Fruit fly (Drosophila melanogaster) whole organism: ENCODE measurements around the gene Eig71Ec.

Source experiments
- CG8478 ChIP-seq: fragments of >200 bp; optimal IDR thresholded peaks from 2 replicates; lab custom pipeline; 2018; ENCODE audit warnings: inconsistent platforms
- Dll ChIP-seq: fragments of >200 bp; optimal IDR thresholded peaks from 2 replicates; lab custom pipeline; 2017
- EcR ChIP-seq, 2 experiments: fragments of >200 bp; optimal IDR thresholded peaks; 2 replicates each; lab custom pipeline; 2017; ENCODE audit warnings: missing biosample characterization in 2 of 2, missing genetic modification characterization in 2 of 2, missing genetic modification reagents in 2 of 2
- pan ChIP-seq: fragments of >200 bp; optimal IDR thresholded peaks from 2 replicates; lab custom pipeline; 2017
- psq ChIP-seq: fragments of >200 bp; optimal IDR thresholded peaks from 2 replicates; lab custom pipeline; 2017
- usp ChIP-seq: fragments of >200 bp; optimal IDR thresholded peaks from 2 replicates; lab custom pipeline; 2017; ENCODE audit warnings: missing biosample characterization, missing genetic modification characterization, mixed read lengths

Gene Eig71Ec

DNA sequence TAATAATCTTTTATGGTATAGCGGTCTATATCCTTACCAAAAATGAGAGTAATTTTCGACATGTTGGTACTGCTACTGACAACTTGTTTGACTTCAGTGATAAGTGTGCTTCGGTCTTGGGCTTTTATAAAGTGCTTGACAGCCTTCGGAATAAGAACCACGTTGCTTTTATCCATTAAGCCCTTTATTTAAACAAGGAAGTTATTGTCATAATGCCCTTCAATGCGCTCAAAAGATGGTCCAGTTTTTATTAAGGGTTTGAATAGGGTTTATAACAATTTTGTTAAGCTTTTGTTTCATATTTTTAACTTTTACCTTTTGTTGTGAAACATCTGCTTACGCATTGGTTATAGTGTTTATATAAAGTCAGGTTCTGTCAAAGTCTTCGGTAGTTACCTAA is at the start of gene Eig71Ec, which contains the start of gene Eig71Ed:
Gene Eig71Ec, minus strand, starts transcription at position 101 of the 400 bp plus-strand sequence.
Gene Eig71Ed, plus strand, starts transcription at position 384 of the 400 bp plus-strand sequence.
- TF ChIP-seq Dll (no peak), psq (lab: Kevin White, UChicago) (no peak), EcR (GFP tag; optimal IDR thresholded peaks at IDR 0.05; lab: Kevin White, UChicago) (no peak), CG8478 (lab: Kevin White, UChicago) (no peak), usp (no peak), pan (lab: Kevin White, UChicago) (no peak)

DNA sequence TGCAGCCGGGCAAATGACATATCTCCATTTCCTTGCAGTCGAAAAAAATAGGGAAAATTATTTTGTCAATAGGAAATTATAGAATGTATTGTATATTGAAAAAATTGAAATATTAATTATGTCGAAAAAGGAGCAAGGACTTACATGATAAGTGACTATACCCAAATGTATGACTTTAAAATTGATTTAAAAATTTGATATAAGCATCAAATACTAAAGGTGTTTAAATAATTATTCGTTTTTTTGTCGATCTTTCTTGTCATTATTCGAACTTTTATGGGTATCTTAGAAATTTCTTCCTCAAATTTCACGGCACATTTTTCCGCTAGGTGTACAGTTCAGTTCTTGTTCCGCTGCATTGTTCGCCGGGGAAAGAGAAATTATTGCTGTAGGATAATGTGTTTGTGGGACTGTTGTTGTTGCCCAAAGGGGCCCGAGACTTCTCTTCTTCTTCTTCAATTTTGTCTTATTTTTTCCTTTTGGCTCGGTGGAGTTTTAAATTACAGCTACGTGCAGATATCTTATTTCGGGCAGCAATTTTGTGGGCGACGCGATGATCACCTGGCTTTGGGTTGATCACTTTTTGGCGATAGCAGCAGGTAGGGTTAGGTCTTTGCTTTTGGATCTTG is 48.4 kb upstream of the Eig71Ec start:
- no peak for TF ChIP-seq CG8478 (lab: Kevin White, UChicago)
- no peak for TF ChIP-seq psq (lab: Kevin White, UChicago)
- TF ChIP-seq EcR (GFP tag; optimal IDR thresholded peaks at IDR 0.05; lab: Kevin White, UChicago), result no peak

DNA sequence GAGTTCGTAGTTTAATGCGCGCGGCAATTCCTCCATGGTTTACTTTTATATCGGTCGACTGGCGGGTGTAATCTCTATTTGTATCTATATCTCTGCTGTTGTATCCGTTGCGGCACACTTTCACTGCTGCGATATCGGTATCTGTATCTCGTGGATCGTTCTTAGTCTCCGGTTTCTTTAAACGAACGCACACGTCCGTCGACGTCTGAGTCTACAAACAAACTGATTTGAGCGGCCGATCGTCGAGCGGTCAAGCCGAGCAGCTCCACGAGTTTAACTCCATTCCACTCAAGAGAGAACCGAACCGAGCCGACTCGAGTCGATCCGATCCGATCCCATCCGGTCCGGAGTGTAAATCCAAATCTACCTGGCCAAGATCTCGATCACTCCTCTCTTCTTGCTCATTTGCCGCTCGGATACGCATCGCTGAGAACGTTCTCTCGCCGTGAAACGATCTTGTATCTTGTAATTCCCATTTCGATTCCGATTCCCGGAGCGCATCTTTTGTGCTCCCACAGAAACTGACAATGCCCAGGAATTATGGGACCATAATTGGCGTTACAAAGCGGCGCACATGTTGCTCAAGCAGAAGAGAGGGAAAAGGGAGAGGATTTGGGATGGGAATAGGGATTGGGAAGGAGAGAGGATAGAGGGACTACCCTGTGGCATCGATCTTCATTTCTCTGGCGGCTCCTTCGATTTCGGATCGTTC is 47.7 kb upstream of the Eig71Ec start, which contains the start of gene comm2:
Gene comm2, minus strand, starts transcription at position 225 of the 712 bp plus-strand sequence.
- peak; percentile 86 for TF ChIP-seq Dll
- no peak for TF ChIP-seq pan (lab: Kevin White, UChicago)

DNA sequence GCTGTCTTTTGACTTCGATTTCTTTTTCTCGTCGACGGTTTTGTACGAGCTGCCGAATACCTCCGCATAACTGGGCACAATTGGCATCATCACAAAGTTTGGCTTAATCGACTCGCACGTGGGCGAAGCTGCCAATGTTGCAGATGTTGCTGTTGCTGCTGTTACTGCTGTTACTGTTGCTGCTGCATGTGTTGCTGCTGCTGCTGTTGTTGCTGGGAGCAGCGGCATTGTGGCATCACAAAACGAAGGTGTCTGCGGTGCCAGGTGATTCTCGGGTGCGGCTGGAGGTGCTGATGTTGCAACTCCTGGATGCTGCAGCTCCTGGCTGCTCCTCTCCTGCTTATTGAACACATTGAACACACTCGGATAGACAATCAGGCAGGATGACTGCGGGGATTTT is 45.9 kb upstream of the Eig71Ec start:
- no peak for TF ChIP-seq psq (lab: Kevin White, UChicago)
- no peak for TF ChIP-seq CG8478 (lab: Kevin White, UChicago)
- no peak for TF ChIP-seq usp
- TF ChIP-seq Dll, result no peak
- TF ChIP-seq EcR (GFP tag; optimal IDR thresholded peaks at IDR 0.05; lab: Kevin White, UChicago), result no peak
- no peak for TF ChIP-seq pan (lab: Kevin White, UChicago)

DNA sequence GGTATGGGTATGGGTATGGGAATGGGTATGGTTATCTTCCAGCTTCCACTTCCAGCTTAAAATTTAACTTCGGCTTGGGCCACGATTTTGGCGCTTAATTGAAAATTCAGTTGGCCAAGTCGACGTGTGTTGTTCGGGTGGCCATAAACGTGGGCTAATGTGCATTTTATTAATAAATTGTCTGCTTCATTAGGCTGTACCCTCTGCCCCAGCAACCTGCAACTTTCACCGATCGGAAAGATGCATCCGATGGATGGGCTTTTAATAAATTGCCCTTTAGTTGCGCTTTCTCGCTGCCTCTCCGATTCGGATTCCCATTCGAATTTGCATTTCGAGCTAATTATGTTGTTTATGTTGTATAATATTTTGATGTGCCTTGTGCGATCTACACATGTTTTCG is 43.1 kb upstream of the Eig71Ec start:
- TF ChIP-seq EcR (GFP tag; optimal IDR thresholded peaks at IDR 0.05; lab: Kevin White, UChicago) (no peak), psq (lab: Kevin White, UChicago) (no peak), Dll (no peak), usp (no peak), CG8478 (lab: Kevin White, UChicago) (no peak), pan (lab: Kevin White, UChicago) (no peak)

DNA sequence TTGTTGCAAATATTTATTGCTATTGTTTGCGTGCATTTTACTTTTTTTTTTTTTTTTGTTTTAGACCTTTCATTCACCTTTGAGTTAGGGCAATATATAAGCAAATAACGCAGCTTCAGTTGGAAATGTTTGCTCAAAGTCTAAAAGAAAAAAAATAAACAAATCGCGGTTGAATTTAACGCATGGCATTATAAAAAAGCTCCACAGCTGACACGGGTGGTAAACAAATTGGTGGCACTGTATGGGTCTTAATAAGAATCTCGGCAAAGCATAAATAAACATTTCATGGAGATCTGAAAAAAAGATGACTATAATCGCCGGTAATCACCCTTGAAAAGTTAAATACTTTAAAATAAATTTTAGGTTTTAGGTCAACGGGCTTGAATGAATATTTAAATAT is 42.4 kb upstream of the Eig71Ec start:
- TF ChIP-seq pan (lab: Kevin White, UChicago) (no peak), usp (no peak), psq (lab: Kevin White, UChicago) (no peak), EcR (GFP tag; optimal IDR thresholded peaks at IDR 0.05; lab: Kevin White, UChicago) (no peak), CG8478 (lab: Kevin White, UChicago) (no peak), Dll (no peak)

DNA sequence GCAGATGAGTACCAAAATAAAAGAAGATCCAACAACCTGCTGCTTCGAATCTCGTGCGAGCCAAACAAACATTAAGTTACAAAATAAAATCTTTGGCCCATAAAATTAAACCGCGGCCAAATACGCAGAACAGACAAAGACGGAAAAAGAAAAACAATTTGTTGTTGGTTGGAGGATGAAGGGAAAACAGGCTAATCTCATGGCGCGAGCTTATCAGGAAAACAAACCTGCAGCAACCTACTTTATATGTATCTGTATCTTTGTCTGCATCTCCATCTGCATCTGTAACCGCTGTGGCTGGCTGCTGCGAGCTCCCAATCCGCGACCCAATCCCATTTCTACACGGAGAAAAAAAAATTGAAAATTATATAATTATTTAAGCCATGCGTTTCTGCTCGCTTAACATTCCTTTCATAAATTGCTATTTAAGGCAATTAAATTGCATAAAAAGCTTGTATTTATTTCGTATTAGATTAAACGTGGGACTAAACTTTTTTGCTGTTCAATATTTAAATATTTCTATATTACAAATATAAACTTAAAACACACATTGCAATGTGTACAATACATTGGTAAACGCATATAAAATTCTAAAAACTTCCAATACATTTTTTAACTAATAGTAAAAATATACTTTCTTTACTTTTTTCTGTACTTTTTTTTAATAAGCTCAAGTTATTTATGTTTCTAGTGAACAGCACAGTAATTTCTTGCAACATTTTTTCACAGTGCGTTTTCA is 40.9 kb upstream of the Eig71Ec start:
- TF ChIP-seq EcR (GFP tag; optimal IDR thresholded peaks at IDR 0.05; lab: Kevin White, UChicago) (no peak), usp (no peak), CG8478 (lab: Kevin White, UChicago) (no peak), Dll (no peak), pan (lab: Kevin White, UChicago) (no peak)

DNA sequence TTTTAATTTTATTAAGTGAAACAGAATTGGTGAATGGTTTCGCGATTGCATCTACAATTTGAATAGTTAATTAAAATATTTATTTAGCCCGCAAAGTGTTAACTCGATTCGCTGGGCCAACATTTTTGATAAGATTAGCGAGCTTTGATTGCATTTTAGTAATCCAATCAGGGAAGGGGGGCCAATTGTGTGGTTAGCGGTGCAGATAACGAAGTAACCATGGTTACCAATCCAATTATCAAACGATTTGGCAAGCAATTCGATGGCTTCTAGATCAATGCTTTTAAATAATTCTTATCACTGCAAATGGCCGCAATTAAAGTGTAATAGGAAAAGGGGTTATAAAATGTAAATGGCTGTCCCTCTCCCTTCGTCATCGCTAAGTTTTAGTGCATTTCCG is 40.3 kb upstream of the Eig71Ec start:
- TF ChIP-seq EcR (GFP tag; optimal IDR thresholded peaks at IDR 0.05; lab: Kevin White, UChicago) (no peak), Dll (no peak), psq (lab: Kevin White, UChicago) (no peak), usp (no peak), pan (lab: Kevin White, UChicago) (no peak), CG8478 (lab: Kevin White, UChicago) (no peak)

DNA sequence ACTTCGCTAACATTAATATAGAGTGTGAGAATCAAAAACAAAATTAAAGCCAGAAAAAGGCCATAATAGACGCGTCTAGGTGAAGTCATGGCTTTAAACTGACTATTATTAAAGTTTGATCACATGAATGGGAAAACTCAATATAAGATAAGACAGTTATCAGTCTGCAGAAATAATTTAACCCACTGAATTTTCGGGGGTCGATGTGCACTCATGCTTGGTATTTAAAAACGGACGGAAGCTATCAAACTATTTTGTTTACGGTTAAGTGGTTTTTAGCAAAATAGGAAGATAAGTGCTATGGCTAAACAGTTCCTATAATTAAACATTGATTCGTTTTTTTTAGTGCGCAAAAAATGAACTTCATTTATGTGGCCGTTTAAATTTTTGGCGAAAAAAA is 39.9 kb upstream of the Eig71Ec start, which contains the start of gene CG34451:
Gene CG34451, minus strand, starts transcription at position 101 of the 400 bp plus-strand sequence.
- no peak for TF ChIP-seq pan (lab: Kevin White, UChicago)
- no peak for TF ChIP-seq CG8478 (lab: Kevin White, UChicago)
- TF ChIP-seq usp, result no peak
- TF ChIP-seq Dll, result no peak
- TF ChIP-seq psq (lab: Kevin White, UChicago), result no peak
- TF ChIP-seq EcR (GFP tag; optimal IDR thresholded peaks at IDR 0.05; lab: Kevin White, UChicago), result no peak

DNA sequence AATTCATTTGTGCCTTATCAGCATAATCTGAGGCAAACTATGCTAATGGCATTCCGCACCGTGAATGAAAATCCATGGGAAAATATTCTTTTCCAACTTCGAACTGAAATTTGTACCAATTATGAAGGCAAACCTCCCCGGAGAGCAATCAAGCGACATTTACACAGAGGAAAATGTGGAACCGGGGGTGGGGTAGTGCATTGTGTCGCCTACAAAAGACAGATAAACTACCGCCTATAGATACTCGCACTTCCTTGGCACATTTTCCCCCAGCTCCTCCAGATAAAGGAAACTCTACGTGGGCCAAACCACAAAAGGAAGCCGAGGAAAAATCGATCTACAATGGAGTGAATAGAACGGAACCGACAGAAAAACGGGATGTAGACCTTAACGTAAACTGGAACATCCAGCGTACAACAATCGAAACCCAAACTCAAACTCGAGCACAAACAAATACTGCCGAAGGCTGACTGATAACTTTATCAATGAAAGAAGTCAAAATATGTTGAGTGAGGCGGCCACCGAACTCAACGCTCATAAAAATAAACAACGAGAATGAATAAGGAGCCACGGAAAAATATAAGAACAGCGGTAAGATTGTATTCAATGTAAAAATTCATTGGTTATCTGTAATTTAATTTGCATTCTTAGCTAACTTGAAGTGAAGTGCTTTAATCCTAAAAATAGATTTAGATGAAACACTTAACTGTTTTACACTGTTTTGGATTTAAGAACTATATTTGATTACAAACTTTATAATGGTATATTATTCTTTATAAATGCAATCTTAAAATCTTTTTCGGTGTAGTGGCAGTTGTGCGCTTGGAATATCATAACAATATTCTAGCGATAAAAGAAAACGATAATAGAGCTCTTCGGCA is 38.9 kb upstream of the Eig71Ec start:
- TF ChIP-seq psq (lab: Kevin White, UChicago), result no peak
- peak in 1 of 2 experiments; percentile 22 for TF ChIP-seq EcR (GFP tag; optimal IDR thresholded peaks at IDR 0.05; lab: Kevin White, UChicago)

DNA sequence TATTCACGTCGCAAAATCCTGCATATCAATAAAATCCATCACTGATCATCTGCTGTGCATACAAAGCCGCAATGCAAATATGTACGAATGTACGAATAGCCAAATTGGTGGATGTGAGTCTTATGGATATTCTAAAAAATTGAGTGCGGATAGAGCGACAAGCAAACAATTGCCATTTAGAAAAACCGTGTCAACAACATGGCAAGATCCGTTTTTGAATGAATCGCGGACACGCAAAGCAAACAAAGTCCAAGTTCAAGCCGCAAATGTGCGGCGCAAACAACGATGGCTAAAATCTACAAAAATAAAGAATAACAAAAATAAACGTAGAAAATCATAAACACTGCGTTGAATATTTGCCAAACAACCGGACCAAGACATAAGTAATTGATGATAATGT is 37.5 kb upstream of the Eig71Ec start:
- no peak for TF ChIP-seq Dll
- no peak for TF ChIP-seq usp
- TF ChIP-seq psq (lab: Kevin White, UChicago), result no peak
- no peak for TF ChIP-seq EcR (GFP tag; optimal IDR thresholded peaks at IDR 0.05; lab: Kevin White, UChicago)
- TF ChIP-seq CG8478 (lab: Kevin White, UChicago), result no peak
- TF ChIP-seq pan (lab: Kevin White, UChicago), result no peak
